Worm (Caenorhabditis elegans) whole organism, dauer: ENCODE results near the gene F14E5.2.

ENCODE experiments used
- unc-62 ChIP-seq: sonication (generic microtip); optimal IDR thresholded peaks from 2 replicates; lab custom pipeline; 2017; ENCODE audit warnings: missing biosample characterization, missing genetic modification reagents, missing genetic modification characterization

The F14E5.2 gene

DNA sequence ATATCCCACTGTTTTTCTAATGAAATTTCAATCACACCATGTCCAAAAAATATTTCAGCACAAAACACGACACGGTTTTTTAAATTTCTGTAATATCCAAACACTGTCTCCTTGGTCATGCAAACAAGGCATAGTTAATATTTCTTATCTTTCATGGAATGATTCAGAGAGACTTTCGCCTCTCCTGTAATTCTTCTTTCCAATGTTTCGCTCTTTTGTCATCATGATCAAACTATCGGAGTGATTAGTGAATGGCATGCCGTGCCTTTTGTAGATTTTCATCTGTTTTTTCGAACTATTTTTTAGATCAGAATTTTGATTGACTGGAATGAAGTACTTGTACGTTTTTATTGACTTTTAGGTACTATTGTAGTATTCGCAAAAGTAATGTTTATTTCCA lies 44.3 kb downstream of the F14E5.2 start:
- TF ChIP-seq unc-62 (GFP tag; lab: Kevin White, UChicago): no peak

DNA sequence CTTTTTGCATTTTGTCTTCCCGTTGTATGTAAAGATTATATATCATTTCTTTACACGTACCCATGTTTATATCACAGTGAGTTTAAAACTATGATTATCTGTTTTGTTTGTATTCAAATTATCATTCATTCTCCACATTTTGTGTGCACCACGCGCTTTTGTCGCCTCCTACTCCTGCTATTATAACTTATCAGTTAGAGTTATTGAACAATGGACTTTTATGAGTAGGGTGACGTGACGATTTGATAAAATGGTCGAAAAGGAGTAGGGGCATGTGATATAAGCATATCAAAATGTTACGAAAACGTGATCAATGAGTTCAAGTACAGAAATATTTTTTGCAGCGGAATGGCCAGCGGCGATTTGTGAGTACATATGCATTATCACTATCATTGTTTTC lies 45.8 kb downstream of the F14E5.2 start:
- TF ChIP-seq unc-62 (GFP tag; lab: Kevin White, UChicago): no peak

DNA sequence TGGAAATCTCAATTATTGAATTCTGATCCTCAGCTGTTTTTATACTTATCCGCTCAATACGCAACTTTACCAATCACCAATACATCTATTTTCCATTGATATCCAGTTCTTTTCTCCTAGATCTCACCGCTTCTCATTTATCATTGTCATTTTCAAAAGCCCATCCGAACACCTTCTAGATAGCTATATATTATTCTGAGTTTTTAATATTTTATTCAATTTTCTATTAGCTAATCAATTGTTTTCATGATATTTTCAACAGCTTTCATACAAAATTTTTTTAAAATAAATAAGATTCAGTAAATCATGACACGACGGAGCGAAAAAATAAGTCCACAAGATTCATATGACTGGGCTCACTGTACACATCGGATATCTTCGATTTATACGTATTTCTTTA lies 47.5 kb downstream of the F14E5.2 start, which contains the start of gene F49E12.12:
TSS of gene F49E12.12 (plus strand) at position 301 of the 400 bp plus-strand sequence.
- no peak for TF ChIP-seq unc-62 (GFP tag; lab: Kevin White, UChicago)

DNA sequence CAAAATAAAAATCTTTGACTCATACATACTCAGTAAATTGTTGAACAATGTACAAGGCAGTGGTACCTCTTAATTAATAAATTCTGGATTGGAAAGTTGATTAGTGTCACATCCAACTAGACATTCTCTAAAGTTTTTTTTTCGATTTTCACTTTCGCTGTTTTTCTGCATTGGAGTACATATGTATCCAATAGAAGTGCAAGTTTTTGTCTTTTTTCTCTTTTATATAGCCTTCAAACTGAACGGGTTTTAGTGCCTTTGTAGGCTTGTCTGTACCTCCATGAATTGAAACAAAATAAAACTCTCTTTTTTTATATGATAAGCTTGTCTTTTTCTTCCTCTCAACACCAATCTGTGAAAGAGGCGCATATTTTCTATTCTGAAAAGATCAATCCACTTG lies 48.5 kb downstream of the F14E5.2 start:
- TF ChIP-seq unc-62 (GFP tag; lab: Kevin White, UChicago): no peak

DNA sequence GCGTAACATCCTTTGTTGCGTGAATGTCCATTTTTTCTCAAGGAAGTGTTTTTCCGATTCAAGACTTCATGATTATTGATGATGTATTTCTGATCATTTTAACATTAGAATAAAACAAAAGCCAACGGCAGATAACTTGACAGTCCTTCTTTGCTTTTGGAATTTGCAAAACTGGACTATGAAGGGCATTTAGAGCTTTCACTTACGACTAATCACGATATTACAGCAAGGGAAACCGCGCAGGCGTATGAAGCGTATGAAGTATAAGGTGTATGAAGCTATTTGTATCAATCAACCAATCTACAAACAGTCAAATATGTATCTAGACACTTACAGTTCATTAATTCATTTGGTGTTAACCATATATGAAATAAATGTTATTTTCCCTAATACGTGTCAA lies 50.9 kb downstream of the F14E5.2 start:
- no peak for TF ChIP-seq unc-62 (GFP tag; lab: Kevin White, UChicago)
